Worm (Caenorhabditis elegans): ENCODE data around the gene kcnl-4.
A peak's percentile ranks its signal among the peaks of the same experiment; 100 is the strongest.

kcnl-4 gene

ce11 chrV:14484582-14484981 lies 46.3 kb upstream of the kcnl-4 start, which contains the start of gene R02D5.4:
Gene R02D5.4, minus strand, starts transcription at chrV:14484682.
- TF ChIP-seq ceh-16 (tag; optimal IDR thresholded peaks at IDR 0.05), result no peak
- no peak for TF ChIP-seq ceh-82 (tag; optimal IDR thresholded peaks at IDR 0.05)
- no peak for TF ChIP-seq nhr-23 (tag; optimal IDR thresholded peaks at IDR 0.05)
- no peak for TF ChIP-seq nhr-11 (tag; optimal IDR thresholded peaks at IDR 0.05)

- no peak for TF ChIP-seq lsy-2 (tag; optimal IDR thresholded peaks at IDR 0.05)
Measured at ce11 chrV:14491097-14491496, 39.8 kb upstream of the kcnl-4 start.

ce11 chrV:14493665-14494064 lies 37.2 kb upstream of the kcnl-4 start:
- TF ChIP-seq ztf-4 (tag; optimal IDR thresholded peaks at IDR 0.05), result no peak

- peak; percentile 17 for TF ChIP-seq C34F6.9 (tag; optimal IDR thresholded peaks at IDR 0.05)
- TF ChIP-seq nhr-11 (tag; optimal IDR thresholded peaks at IDR 0.05), result no peak
- peak; percentile 21 for TF ChIP-seq sem-4 (tag; optimal IDR thresholded peaks at IDR 0.05)
- no peak for TF ChIP-seq lin-13 (GFP tag; optimal IDR thresholded peaks at IDR 0.05)
- peak; percentile 77 for TF ChIP-seq blmp-1 (tag; optimal IDR thresholded peaks at IDR 0.05; ENCODE audit: insufficient read depth)
- no peak for TF ChIP-seq nhr-21 (tag; optimal IDR thresholded peaks at IDR 0.05)
- TF ChIP-seq mdl-1 (tag; optimal IDR thresholded peaks at IDR 0.05), result no peak
- no peak for TF ChIP-seq peb-1 (tag; optimal IDR thresholded peaks at IDR 0.05)
- TF ChIP-seq fos-1 (tag; optimal IDR thresholded peaks at IDR 0.05), result no peak
- no peak for TF ChIP-seq zag-1 (tag; optimal IDR thresholded peaks at IDR 0.05)
Measured at ce11 chrV:14495493-14495892, 35.4 kb upstream of the kcnl-4 start.

- TF ChIP-seq lin-13 (GFP tag; optimal IDR thresholded peaks at IDR 0.05) (no peak), snpc-4 (tag; optimal IDR thresholded peaks at IDR 0.05) (no peak), Y55F3AM.14 (GFP tag; optimal IDR thresholded peaks at IDR 0.05) (no peak), nhr-6 (tag; optimal IDR thresholded peaks at IDR 0.05) (no peak), fos-1 (tag; optimal IDR thresholded peaks at IDR 0.05) (no peak), sma-9 (GFP tag; optimal IDR thresholded peaks at IDR 0.05) (no peak), sma-9 (tag; optimal IDR thresholded peaks at IDR 0.05) (no peak), aly-2 (tag; optimal IDR thresholded peaks at IDR 0.05) (no peak), R02D3.7 (tag; optimal IDR thresholded peaks at IDR 0.05) (no peak), ztf-11 (tag; optimal IDR thresholded peaks at IDR 0.05) (no peak), ama-1 (optimal IDR thresholded peaks at IDR 0.05) (no peak), nhr-21 (tag; optimal IDR thresholded peaks at IDR 0.05) (no peak), unc-39 (tag; optimal IDR thresholded peaks at IDR 0.05) (no peak), nhr-23 (tag; optimal IDR thresholded peaks at IDR 0.05) (no peak), ZK546.5 (tag; optimal IDR thresholded peaks at IDR 0.05) (no peak), peb-1 (tag; optimal IDR thresholded peaks at IDR 0.05) (no peak)
Measured at ce11 chrV:14496446-14496845, 34.5 kb upstream of the kcnl-4 start.

ce11 chrV:14498204-14498603 lies 32.7 kb upstream of the kcnl-4 start:
- TF ChIP-seq snpc-4 (tag; optimal IDR thresholded peaks at IDR 0.05) (no peak), nhr-25 (tag; optimal IDR thresholded peaks at IDR 0.05) (no peak), sma-9 (GFP tag; optimal IDR thresholded peaks at IDR 0.05) (no peak), sma-9 (tag; optimal IDR thresholded peaks at IDR 0.05) (no peak), egl-27 (tag; optimal IDR thresholded peaks at IDR 0.05) (no peak), nhr-237 (tag; optimal IDR thresholded peaks at IDR 0.05) (no peak), lsy-2 (tag; optimal IDR thresholded peaks at IDR 0.05) (no peak), ceh-82 (tag; optimal IDR thresholded peaks at IDR 0.05) (no peak)

- TF ChIP-seq ztf-11 (tag; optimal IDR thresholded peaks at IDR 0.05) (no peak), ceh-82 (tag; optimal IDR thresholded peaks at IDR 0.05) (no peak), nhr-129 (tag; optimal IDR thresholded peaks at IDR 0.05) (peak; percentile 54), C34F6.9 (tag; optimal IDR thresholded peaks at IDR 0.05) (peak; percentile 11), zag-1 (tag; optimal IDR thresholded peaks at IDR 0.05) (no peak), sma-9 (GFP tag; optimal IDR thresholded peaks at IDR 0.05) (no peak), sma-9 (tag; optimal IDR thresholded peaks at IDR 0.05) (no peak), F13H6.1 (tag; optimal IDR thresholded peaks at IDR 0.05) (peak; percentile 32), elt-1 (tag; optimal IDR thresholded peaks at IDR 0.05) (no peak), egl-27 (tag; optimal IDR thresholded peaks at IDR 0.05) (no peak), ZK546.5 (tag; optimal IDR thresholded peaks at IDR 0.05) (no peak), nhr-25 (tag; optimal IDR thresholded peaks at IDR 0.05) (peak; percentile 31), mab-5 (tag; optimal IDR thresholded peaks at IDR 0.05) (no peak), ama-1 (optimal IDR thresholded peaks at IDR 0.05) (no peak), nhr-21 (tag; optimal IDR thresholded peaks at IDR 0.05) (no peak)
Measured at ce11 chrV:14499074-14499864, 31.6 kb upstream of the kcnl-4 start.
